Worm (Caenorhabditis elegans) whole organism, L2 larva: ENCODE data around the gene clpf-1.

Source experiments
- C34F6.9 ChIP-seq: fragments of 150-350 bp; optimal IDR thresholded peaks from 2 replicates; lab custom pipeline; 2014; ENCODE audit warnings: missing biosample characterization, missing genetic modification characterization
- F13H6.1 ChIP-seq: sonication (generic microtip); optimal IDR thresholded peaks from 2 replicates; lab custom pipeline; 2016; ENCODE audit warnings: missing genetic modification characterization, missing compliant biosample characterization
- R02D3.7 ChIP-seq: fragments of 150-350 bp; optimal IDR thresholded peaks from 2 replicates; lab custom pipeline; 2014; ENCODE audit warnings: missing biosample characterization, missing genetic modification characterization
- Y55F3AM.14 ChIP-seq: fragments of 200-800 bp; sonication (Bioruptor generic); optimal IDR thresholded peaks from 2 replicates; lab custom pipeline; 2018; ENCODE audit warnings: mild to moderate bottlenecking, missing genetic modification characterization, missing compliant biosample characterization
- alr-1 ChIP-seq: fragments of 150-350 bp; optimal IDR thresholded peaks from 2 replicates; lab custom pipeline; 2014; ENCODE audit warnings: missing biosample characterization, missing genetic modification characterization
- aly-2 ChIP-seq: fragments of 150-350 bp; optimal IDR thresholded peaks from 2 replicates; lab custom pipeline; 2014; ENCODE audit warnings: missing biosample characterization, missing genetic modification characterization
- ama-1 ChIP-seq: fragments of 150-350 bp; optimal IDR thresholded peaks from 2 replicates; lab custom pipeline; 2018; ENCODE audit warnings: inconsistent platforms
- blmp-1 ChIP-seq: sonication (generic microtip); optimal IDR thresholded peaks from 2 replicates; lab custom pipeline; 2017; ENCODE audit warnings: missing genetic modification characterization, mild to moderate bottlenecking, missing compliant biosample characterization, antibody characterized with exemption, moderate library complexity; ENCODE audit not compliant: insufficient read depth
- ceh-16 ChIP-seq: fragments of 150-350 bp; optimal IDR thresholded peaks from 2 replicates; lab custom pipeline; 2014; ENCODE audit warnings: missing biosample characterization, missing genetic modification characterization
- ceh-82 ChIP-seq: fragments of 150-350 bp; optimal IDR thresholded peaks from 2 replicates; lab custom pipeline; 2014; ENCODE audit warnings: missing biosample characterization, missing genetic modification characterization
- crh-2 ChIP-seq: sonication (generic microtip); optimal IDR thresholded peaks from 2 replicates; lab custom pipeline; 2017; ENCODE audit warnings: missing biosample characterization, missing genetic modification characterization
- dmd-4 ChIP-seq: sonication (generic microtip); optimal IDR thresholded peaks from 2 replicates; lab custom pipeline; 2017; ENCODE audit warnings: missing biosample characterization, missing genetic modification characterization
- egl-27 ChIP-seq: sonication (generic microtip); optimal IDR thresholded peaks from 3 replicates; lab custom pipeline; 2017; ENCODE audit warnings: missing biosample characterization, missing genetic modification reagents, missing genetic modification characterization
- elt-1 ChIP-seq: fragments of 150-350 bp; optimal IDR thresholded peaks from 2 replicates; lab custom pipeline; 2014; ENCODE audit warnings: missing biosample characterization, missing genetic modification characterization
- elt-3 ChIP-seq: sonication (generic microtip); optimal IDR thresholded peaks from 2 replicates; lab custom pipeline; 2017; ENCODE audit warnings: missing biosample characterization, missing genetic modification characterization
- fos-1 ChIP-seq: fragments of 150-350 bp; optimal IDR thresholded peaks from 2 replicates; lab custom pipeline; 2014; ENCODE audit warnings: missing biosample characterization, missing genetic modification characterization
- gmeb-1 ChIP-seq: fragments of 150-350 bp; optimal IDR thresholded peaks from 2 replicates; lab custom pipeline; 2014; ENCODE audit warnings: missing biosample characterization, missing genetic modification characterization
- lin-13 ChIP-seq: fragments of 150-350 bp; optimal IDR thresholded peaks from 2 replicates; lab custom pipeline; 2014; ENCODE audit warnings: missing biosample characterization, missing genetic modification reagents, missing genetic modification characterization
- lin-39 ChIP-seq: fragments of 150-350 bp; optimal IDR thresholded peaks from 2 replicates; lab custom pipeline; 2014; ENCODE audit warnings: missing biosample characterization, missing genetic modification reagents, missing genetic modification characterization
- lsy-2 ChIP-seq, 2 experiments: fragments of 150-350 bp in 1 of 2; sonication (generic microtip) in 1 of 2; optimal IDR thresholded peaks; 2 replicates each; lab custom pipeline; 2014 to 2017; ENCODE audit warnings: missing biosample characterization in 2 of 2, missing genetic modification characterization in 2 of 2
- mab-5 ChIP-seq: fragments of 150-350 bp; optimal IDR thresholded peaks from 2 replicates; lab custom pipeline; 2014; ENCODE audit warnings: missing biosample characterization, missing genetic modification characterization
- mbf-1 ChIP-seq: sonication (generic microtip); optimal IDR thresholded peaks from 2 replicates; lab custom pipeline; 2017; ENCODE audit warnings: missing biosample characterization, missing genetic modification characterization
- mdl-1 ChIP-seq, 2 experiments: fragments of 150-350 bp in 1 of 2; sonication (generic microtip) in 1 of 2; optimal IDR thresholded peaks; 2 replicates each; lab custom pipeline; 2017; ENCODE audit warnings: missing biosample characterization in 2 of 2, missing genetic modification characterization in 2 of 2
- nhr-11 ChIP-seq: fragments of 150-350 bp; optimal IDR thresholded peaks from 2 replicates; lab custom pipeline; 2014; ENCODE audit warnings: missing biosample characterization, missing genetic modification characterization
- nhr-12 ChIP-seq: fragments of 150-350 bp; optimal IDR thresholded peaks from 2 replicates; lab custom pipeline; 2014; ENCODE audit warnings: missing biosample characterization, missing genetic modification characterization
- nhr-129 ChIP-seq: fragments of 150-350 bp; optimal IDR thresholded peaks from 2 replicates; lab custom pipeline; 2014; ENCODE audit warnings: missing biosample characterization, missing genetic modification characterization
- nhr-21 ChIP-seq: fragments of 150-350 bp; optimal IDR thresholded peaks from 2 replicates; lab custom pipeline; 2014; ENCODE audit warnings: missing biosample characterization, missing genetic modification characterization
- nhr-23 ChIP-seq: fragments of 150-350 bp; optimal IDR thresholded peaks from 2 replicates; lab custom pipeline; 2014; ENCODE audit warnings: missing biosample characterization, missing genetic modification reagents, missing genetic modification characterization
- nhr-237 ChIP-seq: fragments of 150-350 bp; optimal IDR thresholded peaks from 2 replicates; lab custom pipeline; 2014; ENCODE audit warnings: missing biosample characterization, missing genetic modification characterization
- nhr-25 ChIP-seq: fragments of 150-350 bp; sonication (generic microtip); optimal IDR thresholded peaks from 3 replicates; lab custom pipeline; 2014; ENCODE audit warnings: missing biosample characterization, missing genetic modification characterization
- nhr-6 ChIP-seq: fragments of 150-350 bp; optimal IDR thresholded peaks from 2 replicates; lab custom pipeline; 2014; ENCODE audit warnings: missing biosample characterization, missing genetic modification characterization
- nhr-77 ChIP-seq: fragments of 150-350 bp; optimal IDR thresholded peaks from 2 replicates; lab custom pipeline; 2014; ENCODE audit warnings: missing biosample characterization, missing genetic modification characterization
- peb-1 ChIP-seq: fragments of 150-350 bp; optimal IDR thresholded peaks from 2 replicates; lab custom pipeline; 2014; ENCODE audit warnings: missing biosample characterization, missing genetic modification characterization
- sem-4 ChIP-seq: fragments of 150-350 bp; optimal IDR thresholded peaks from 2 replicates; lab custom pipeline; 2014; ENCODE audit warnings: missing biosample characterization, missing genetic modification reagents, missing genetic modification characterization
- skn-1 ChIP-seq: sonication (generic microtip); optimal IDR thresholded peaks from 2 replicates; lab custom pipeline; 2017; ENCODE audit warnings: missing biosample characterization, missing genetic modification characterization
- sma-3 ChIP-seq: sonication (generic microtip); optimal IDR thresholded peaks from 2 replicates; lab custom pipeline; 2016; ENCODE audit warnings: missing genetic modification reagents, missing genetic modification characterization, missing compliant biosample characterization
- sma-9 ChIP-seq, 2 experiments: fragments of 150-350 bp in 1 of 2; sonication (generic microtip) in 1 of 2; optimal IDR thresholded peaks; 2 replicates each; lab custom pipeline; 2014 to 2016; ENCODE audit warnings: missing genetic modification characterization in 2 of 2, mild to moderate bottlenecking in 1 of 2, missing biosample characterization in 1 of 2, missing compliant biosample characterization in 1 of 2, missing genetic modification reagents in 1 of 2, moderate library complexity in 1 of 2
- snpc-4 ChIP-seq: fragments of 150-350 bp; optimal IDR thresholded peaks from 2 replicates; lab custom pipeline; 2014; ENCODE audit warnings: missing biosample characterization, missing genetic modification characterization
- unc-39 ChIP-seq: fragments of 150-350 bp; optimal IDR thresholded peaks from 2 replicates; lab custom pipeline; 2014; ENCODE audit warnings: missing biosample characterization, missing genetic modification characterization
- unc-55 ChIP-seq: fragments of 150-350 bp; sonication (generic microtip); optimal IDR thresholded peaks from 3 replicates; lab custom pipeline; 2014; ENCODE audit warnings: missing biosample characterization, missing genetic modification reagents, missing genetic modification characterization
- unc-62 ChIP-seq: fragments of 150-350 bp; optimal IDR thresholded peaks from 2 replicates; lab custom pipeline; 2014; ENCODE audit warnings: missing biosample characterization, missing genetic modification reagents, missing genetic modification characterization
- zag-1 ChIP-seq: fragments of 150-350 bp; optimal IDR thresholded peaks from 2 replicates; lab custom pipeline; 2014; ENCODE audit warnings: missing biosample characterization, missing genetic modification characterization
- ztf-1 ChIP-seq: fragments of 200-800 bp; sonication (Bioruptor generic); conservative IDR thresholded peaks from 2 replicates; pipeline ENCODE4 v1.3.6; 2022; ENCODE audit warnings: missing genetic modification characterization, missing compliant biosample characterization
- ztf-4 ChIP-seq: fragments of 150-350 bp; optimal IDR thresholded peaks from 2 replicates; lab custom pipeline; 2014; ENCODE audit warnings: missing biosample characterization, missing genetic modification characterization

clpf-1 gene

ce11 chrIII:3377700-3378099 is 19.8 kb upstream of the clpf-1 start:
- TF ChIP-seq nhr-25 = no peak
- TF ChIP-seq F13H6.1 (tag; lab: Kevin White, UChicago) = no peak
- peak; percentile 46 for TF ChIP-seq sma-3 (GFP tag; lab: Kevin White, UChicago)
- peak; percentile 24 for TF ChIP-seq blmp-1 (tag; lab: Kevin White, UChicago)
- peak; percentile 91 for TF ChIP-seq snpc-4 (tag; lab: Kevin White, UChicago)
- peak; percentile 37 for TF ChIP-seq sma-9 (GFP tag; optimal IDR thresholded peaks at IDR 0.05; lab: Kevin White, UChicago)
- no peak for TF ChIP-seq sma-9 (tag; optimal IDR thresholded peaks at IDR 0.05; lab: Kevin White, UChicago)
- no peak for TF ChIP-seq elt-1 (tag; lab: Kevin White, UChicago)
- peak; percentile 16 for TF ChIP-seq gmeb-1 (tag; lab: Kevin White, UChicago)
- TF ChIP-seq lin-13 (GFP tag; lab: Kevin White, UChicago) = peak; percentile 48
- peak; percentile 42 for TF ChIP-seq nhr-21 (tag; lab: Kevin White, UChicago)

- peak; percentile 14 for TF ChIP-seq zag-1
- no peak for TF ChIP-seq nhr-23 (tag; lab: Kevin White, UChicago)
- no peak for TF ChIP-seq unc-62 (GFP tag; lab: Kevin White, UChicago)
- TF ChIP-seq snpc-4 (tag; lab: Kevin White, UChicago) = peak; percentile 12
These were observed 15.7 kb upstream of the clpf-1 start for ce11 chrIII:3381866-3382265.

ce11 chrIII:3382465-3382864 is 15.1 kb upstream of the clpf-1 start:
- TF ChIP-seq zag-1 (no peak), blmp-1 (tag; lab: Kevin White, UChicago) (no peak), ceh-82 (no peak), unc-55 (GFP tag; lab: Kevin White, UChicago) (no peak), ama-1 (lab: Kevin White, UChicago) (no peak)

ce11 chrIII:3389426-3390020 is 8.0 kb upstream of the clpf-1 start, which contains the start of the genes elmd-1 and hecw-1:
TSS of gene elmd-1 (plus strand) at chrIII:3389919.
TSS of gene hecw-1 (minus strand) at chrIII:3389970.
- peak; percentile 60 for TF ChIP-seq F13H6.1 (tag; lab: Kevin White, UChicago)
- TF ChIP-seq mdl-1 (tag; optimal IDR thresholded peaks at IDR 0.05; lab: Kevin White, UChicago) = no peak
- TF ChIP-seq snpc-4 (tag; lab: Kevin White, UChicago) = no peak
- peak; percentile 22 to 56 for TF ChIP-seq lsy-2 (tag; optimal IDR thresholded peaks at IDR 0.05; lab: Kevin White, UChicago)
- TF ChIP-seq nhr-21 (tag; lab: Kevin White, UChicago) = no peak
- TF ChIP-seq nhr-25 = no peak
- TF ChIP-seq fos-1 (tag; lab: Kevin White, UChicago) = peak; percentile 70
- no peak for TF ChIP-seq ama-1 (lab: Kevin White, UChicago)
- TF ChIP-seq unc-39 (tag; lab: Kevin White, UChicago) = no peak
- no peak for TF ChIP-seq alr-1 (tag; lab: Kevin White, UChicago)
- no peak for TF ChIP-seq lin-39
- no peak for TF ChIP-seq R02D3.7 (tag; lab: Kevin White, UChicago)
- TF ChIP-seq blmp-1 (tag; lab: Kevin White, UChicago) = no peak
- TF ChIP-seq skn-1 (tag; lab: Kevin White, UChicago) = no peak
- no peak for TF ChIP-seq dmd-4
- no peak for TF ChIP-seq Y55F3AM.14 (GFP tag; lab: Kevin White, UChicago)
- TF ChIP-seq nhr-6 (tag; lab: Kevin White, UChicago) = no peak
- TF ChIP-seq sem-4 (tag; lab: Kevin White, UChicago) = no peak
- TF ChIP-seq nhr-11 (tag; lab: Kevin White, UChicago) = no peak
- TF ChIP-seq gmeb-1 (tag; lab: Kevin White, UChicago) = peak; percentile 53
- peak; percentile 28 for TF ChIP-seq ztf-4 (tag; lab: Kevin White, UChicago)
- no peak for TF ChIP-seq nhr-23 (tag; lab: Kevin White, UChicago)
- peak; percentile 57 for TF ChIP-seq nhr-129 (tag; lab: Kevin White, UChicago)
- no peak for TF ChIP-seq zag-1
- TF ChIP-seq nhr-12 (tag; lab: Kevin White, UChicago) = no peak
- TF ChIP-seq sma-9 (GFP tag; optimal IDR thresholded peaks at IDR 0.05; lab: Kevin White, UChicago) = peak; percentile 3
- TF ChIP-seq sma-9 (tag; optimal IDR thresholded peaks at IDR 0.05; lab: Kevin White, UChicago) = no peak
- no peak for TF ChIP-seq aly-2 (tag; lab: Kevin White, UChicago)
- TF ChIP-seq mab-5 = no peak
- peak; percentile 56 for TF ChIP-seq lin-13 (GFP tag; lab: Kevin White, UChicago)
- peak; percentile 71 for TF ChIP-seq crh-2 (tag; lab: Kevin White, UChicago)
- no peak for TF ChIP-seq ceh-16
- TF ChIP-seq mbf-1 (tag; lab: Kevin White, UChicago) = no peak
- no peak for TF ChIP-seq ceh-82
- no peak for TF ChIP-seq nhr-237 (tag; lab: Kevin White, UChicago)
- TF ChIP-seq peb-1 (tag; lab: Kevin White, UChicago) = no peak
- TF ChIP-seq elt-1 (tag; lab: Kevin White, UChicago) = no peak
- peak; percentile 73 for TF ChIP-seq unc-55 (GFP tag; lab: Kevin White, UChicago)
- no peak for TF ChIP-seq ztf-1 (GFP tag; lab: Robert Waterston, UW)
- TF ChIP-seq egl-27 = peak; percentile 50
- TF ChIP-seq sma-3 (GFP tag; lab: Kevin White, UChicago) = peak; percentile 51
- peak; percentile 63 for TF ChIP-seq C34F6.9 (tag; lab: Kevin White, UChicago)
- no peak for TF ChIP-seq elt-3
- TF ChIP-seq unc-62 (GFP tag; lab: Kevin White, UChicago) = no peak
- no peak for TF ChIP-seq nhr-77 (tag; lab: Kevin White, UChicago)
